Worm (Caenorhabditis elegans) whole organism, L1 larva: ENCODE data around the gene mrps-24.

ENCODE experiments used
- alr-1 ChIP-seq: fragments of 200-800 bp; sonication (Bioruptor generic); optimal IDR thresholded peaks from 2 replicates; lab custom pipeline; 2018; ENCODE audit warnings: borderline replicate concordance, mild to moderate bottlenecking, missing genetic modification characterization, missing compliant biosample characterization
- dpl-1 ChIP-seq, 3 experiments: fragments of 150-350 bp in 2 of 3; sonication (generic microtip) in 1 of 3; optimal IDR thresholded peaks; 2 replicates each; lab custom pipeline; 2014 to 2017; ENCODE audit warnings: missing biosample characterization in 3 of 3, missing genetic modification characterization in 3 of 3, missing genetic modification reagents in 3 of 3
- egl-13 ChIP-seq: sonication (generic microtip); optimal IDR thresholded peaks from 2 replicates; lab custom pipeline; 2016; ENCODE audit warnings: missing genotype, missing genetic modification reagents, missing genetic modification characterization, missing compliant biosample characterization
- lin-39 ChIP-seq: fragments of 150-350 bp; optimal IDR thresholded peaks from 2 replicates; lab custom pipeline; 2014; ENCODE audit warnings: missing biosample characterization, missing genetic modification reagents, missing genetic modification characterization
- nhr-12 ChIP-seq: sonication (generic microtip); optimal IDR thresholded peaks from 2 replicates; lab custom pipeline; 2017; ENCODE audit warnings: missing biosample characterization, missing genetic modification characterization
- nhr-237 ChIP-seq: fragments of 150-350 bp; optimal IDR thresholded peaks from 2 replicates; lab custom pipeline; 2014; ENCODE audit warnings: missing biosample characterization, missing genetic modification characterization
- snpc-4 ChIP-seq: fragments of 150-350 bp; optimal IDR thresholded peaks from 2 replicates; lab custom pipeline; 2014; ENCODE audit warnings: missing biosample characterization, missing genetic modification characterization
- sup-37 ChIP-seq: fragments of 200-800 bp; sonication (Bioruptor generic); optimal IDR thresholded peaks from 2 replicates; lab custom pipeline; 2018; ENCODE audit warnings: mild to moderate bottlenecking, missing genetic modification characterization, missing compliant biosample characterization
- unc-62 ChIP-seq: fragments of 150-350 bp; optimal IDR thresholded peaks from 2 replicates; lab custom pipeline; 2014; ENCODE audit warnings: missing biosample characterization, missing genetic modification reagents, missing genetic modification characterization

- TF ChIP-seq unc-62 (no peak), nhr-237 (tag; lab: Kevin White, UChicago) (no peak), nhr-12 (tag; lab: Kevin White, UChicago) (no peak), snpc-4 (tag; lab: Kevin White, UChicago) (no peak), sup-37 (no peak), dpl-1 (GFP tag; optimal IDR thresholded peaks at IDR 0.05; lab: Kevin White, UChicago) (no peak), lin-39 (tag; lab: Kevin White, UChicago) (no peak), alr-1 (tag; lab: Kevin White, UChicago) (no peak), egl-13 (tag; lab: Kevin White, UChicago) (no peak)
Measured at ce11 chrIV:7674874-7675273, 35.0 kb upstream of the mrps-24 start, which contains the start of gene itr-1.
